Fruit fly (Drosophila melanogaster): ENCODE results near the gene CG3308.
A peak's percentile ranks its signal among the peaks of the same experiment; 100 is the strongest.

Gene CG3308

DNA sequence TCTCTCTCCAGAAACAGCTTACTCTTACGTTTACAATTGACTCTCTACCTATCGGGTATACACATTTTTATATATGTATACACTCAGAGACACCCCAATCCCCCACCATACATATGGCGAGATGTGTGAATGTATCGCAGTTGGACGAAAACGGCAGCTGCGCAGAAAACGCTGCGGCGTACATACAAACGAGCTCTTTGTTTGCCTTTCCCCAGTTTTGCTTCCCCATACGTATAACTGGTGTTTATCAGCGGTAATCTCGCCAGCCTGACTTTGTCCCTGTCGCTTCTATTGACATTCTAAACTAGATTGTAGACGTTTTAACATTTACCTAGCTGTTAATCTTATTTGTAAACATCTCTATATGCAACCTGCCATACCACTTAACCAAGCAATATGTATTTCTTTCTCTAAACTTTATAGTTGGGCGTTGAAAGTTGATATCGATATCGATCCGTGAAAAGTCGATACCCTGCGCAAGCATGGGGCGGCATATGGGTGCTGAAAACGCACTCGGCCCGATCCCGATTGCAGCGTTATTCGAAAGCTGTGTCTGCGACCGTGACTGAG is 23.9 kb upstream of the CG3308 start (continued):
- TF ChIP-seq sqz (GFP tag; optimal IDR thresholded peaks at IDR 0.05) (peak; percentile 81), onecut (GFP tag; IDR thresholded peaks at IDR 0.05) (peak; percentile 92), CG6689 (GFP tag; IDR thresholded peaks at IDR 0.05) (no peak), Side (GFP tag; optimal IDR thresholded peaks at IDR 0.05) (peak; percentile 85), psq (GFP tag; optimal IDR thresholded peaks at IDR 0.05) (peak; percentile 36), Hmr (GFP tag; optimal IDR thresholded peaks at IDR 0.05) (peak; percentile 92), pnt (GFP tag; optimal IDR thresholded peaks at IDR 0.05) (peak; percentile 35), CG30403 (GFP tag; optimal IDR thresholded peaks at IDR 0.05) (no peak), pita (GFP tag; optimal IDR thresholded peaks at IDR 0.05) (no peak), CG7357 (GFP tag; IDR thresholded peaks at IDR 0.05) (0 out of 3 replicates have a peak, but pooled peaks have one; percentile 32), Stat92E (GFP tag; optimal IDR thresholded peaks at IDR 0.05) (peak in 1 of 3 experiments; percentile 19), Eip74EF (GFP tag; optimal IDR thresholded peaks at IDR 0.05) (peak in 1 of 2 experiments; percentile 86), tll (GFP tag; optimal IDR thresholded peaks at IDR 0.05) (peak in 1 of 2 experiments; percentile 51), Ptx1 (GFP tag; IDR thresholded peaks at IDR 0.05) (no peak), CG5953 (GFP tag; IDR thresholded peaks at IDR 0.05) (no peak), Fer3 (tag; optimal IDR thresholded peaks at IDR 0.05) (peak; percentile 64), TFAM (GFP tag; optimal IDR thresholded peaks at IDR 0.05) (peak; percentile 44), CG10147 (GFP tag; optimal IDR thresholded peaks at IDR 0.05) (peak; percentile 73), tap (tag; optimal IDR thresholded peaks at IDR 0.05) (peak; percentile 64), CG13287 (GFP tag; IDR thresholded peaks at IDR 0.05; ENCODE audit: partially characterized antibody) (no peak), kni (GFP tag; optimal IDR thresholded peaks at IDR 0.05) (peak; percentile 98), fru (optimal IDR thresholded peaks at IDR 0.05) (no peak), Camta (GFP tag; optimal IDR thresholded peaks at IDR 0.05) (peak; percentile 60), CG14965 (GFP tag; optimal IDR thresholded peaks at IDR 0.05; ENCODE audit: borderline replicate concordance) (peak; percentile 72), unc-4 (GFP tag; IDR thresholded peaks at IDR 0.05; ENCODE audit: partially characterized antibody) (no peak), ab (GFP tag; optimal IDR thresholded peaks at IDR 0.05) (no peak), Bteb2 (GFP tag; optimal IDR thresholded peaks at IDR 0.05) (peak; percentile 63), CG17361 (GFP tag; IDR thresholded peaks at IDR 0.05) (no peak), ewg (GFP tag; optimal IDR thresholded peaks at IDR 0.05) (peak; percentile 78), CG4820 (GFP tag; optimal IDR thresholded peaks at IDR 0.05) (no peak), CG7372 (GFP tag; IDR thresholded peaks at IDR 0.05) (no peak), Jarid2 (GFP tag; optimal IDR thresholded peaks at IDR 0.05) (peak; percentile 62), ftz-f1 (GFP tag; optimal IDR thresholded peaks at IDR 0.05) (peak; percentile 27), CG30431 (GFP tag; optimal IDR thresholded peaks at IDR 0.05) (no peak), CG16779 (GFP tag; IDR thresholded peaks at IDR 0.05) (no peak), CG4707 (GFP tag; optimal IDR thresholded peaks at IDR 0.05) (peak; percentile 77), CG10209 (GFP tag; optimal IDR thresholded peaks at IDR 0.05) (peak; percentile 85), dpn (GFP tag; optimal IDR thresholded peaks at IDR 0.05) (peak in 1 of 2 experiments; percentile 58), Rx (GFP tag; IDR thresholded peaks at IDR 0.05) (no peak), Dbx (GFP tag; IDR thresholded peaks at IDR 0.05) (no peak), rib (GFP tag; IDR thresholded peaks at IDR 0.05) (no peak), CG12236 (GFP tag; optimal IDR thresholded peaks at IDR 0.05) (peak; percentile 82), CG17912 (GFP tag; optimal IDR thresholded peaks at IDR 0.05) (peak; percentile 86), CG4424 (GFP tag; optimal IDR thresholded peaks at IDR 0.05) (peak; percentile 2), HLHmδ (GFP tag; optimal IDR thresholded peaks at IDR 0.05) (no peak), Six4 (GFP tag; optimal IDR thresholded peaks at IDR 0.05) (peak; percentile 51), Dad (GFP tag; optimal IDR thresholded peaks at IDR 0.05) (peak; percentile 77), CG3065 (GFP tag; optimal IDR thresholded peaks at IDR 0.05) (no peak), Usf (GFP tag; optimal IDR thresholded peaks at IDR 0.05) (no peak), CG8281 (tag; optimal IDR thresholded peaks at IDR 0.05) (peak; percentile 47)
